Fruit fly (Drosophila melanogaster) whole organism, pupa: ENCODE data around the gene EndoGI.

Source experiments
- CG10348 ChIP-seq: fragments of 200-800 bp; sonication (Bioruptor generic); IDR thresholded peaks from 2 replicates; pipeline ENCODE4 v1.3.6; 2022; ENCODE audit warnings: missing biosample characterization, missing genetic modification characterization
- CG12605 ChIP-seq: fragments of 200-800 bp; sonication (Bioruptor generic); IDR thresholded peaks from 2 replicates; pipeline ENCODE4 v1.3.6; 2022; ENCODE audit warnings: missing biosample characterization, missing genetic modification characterization
- CG13204 ChIP-seq: fragments of 200-800 bp; sonication (Bioruptor generic); optimal IDR thresholded peaks from 2 replicates; lab custom pipeline; 2018; ENCODE audit warnings: missing biosample characterization, mild to moderate bottlenecking, missing genetic modification characterization, moderate library complexity
- CG14655 ChIP-seq: fragments of 200-800 bp; sonication (Bioruptor generic); optimal IDR thresholded peaks from 3 replicates; lab custom pipeline; 2017; ENCODE audit warnings: mild to moderate bottlenecking, missing biosample characterization, missing genetic modification reagents, missing genetic modification characterization
- CG15710 ChIP-seq: fragments of 200-800 bp; sonication (Bioruptor generic); optimal IDR thresholded peaks from 2 replicates; lab custom pipeline; 2018; ENCODE audit warnings: missing biosample characterization, mild to moderate bottlenecking, missing genetic modification characterization, moderate library complexity
- CG17806 ChIP-seq: fragments of 200-800 bp; sonication (Bioruptor generic); optimal IDR thresholded peaks from 2 replicates; lab custom pipeline; 2018; ENCODE audit warnings: missing biosample characterization, mild to moderate bottlenecking, missing genetic modification characterization, moderate library complexity
- CG32121 ChIP-seq: fragments of 200-800 bp; sonication (Bioruptor generic); IDR thresholded peaks from 2 replicates; pipeline ENCODE4 v1.3.6; 2022; ENCODE audit warnings: missing biosample characterization, missing genetic modification characterization
- CG34367 ChIP-seq: fragments of 200-800 bp; sonication (Bioruptor generic); optimal IDR thresholded peaks from 2 replicates; lab custom pipeline; 2018; ENCODE audit warnings: missing biosample characterization, mild to moderate bottlenecking, missing genetic modification characterization
- CG4496 ChIP-seq: fragments of 200-800 bp; sonication (Bioruptor generic); IDR thresholded peaks from 3 replicates; pipeline ENCODE4 v1.3.6; 2022; ENCODE audit warnings: missing biosample characterization, missing genetic modification characterization
- CG8159 ChIP-seq: fragments of 200-800 bp; sonication (Bioruptor generic); optimal IDR thresholded peaks from 3 replicates; lab custom pipeline; 2018; ENCODE audit warnings: missing biosample characterization, mild to moderate bottlenecking, missing genetic modification characterization, moderate library complexity
- CG8301 ChIP-seq: fragments of 200-800 bp; sonication (Bioruptor generic); optimal IDR thresholded peaks from 2 replicates; lab custom pipeline; 2018; ENCODE audit warnings: missing biosample characterization, mild to moderate bottlenecking, missing genetic modification characterization
- CG9948 ChIP-seq: fragments of 200-800 bp; sonication (Bioruptor generic); optimal IDR thresholded peaks from 2 replicates; lab custom pipeline; 2018; ENCODE audit warnings: missing biosample characterization, mild to moderate bottlenecking, missing genetic modification characterization, moderate library complexity
- D1 ChIP-seq: fragments of 200-800 bp; sonication (Bioruptor generic); optimal IDR thresholded peaks from 2 replicates; lab custom pipeline; 2018; ENCODE audit warnings: missing biosample characterization, mild to moderate bottlenecking, missing genetic modification characterization, moderate library complexity
- EcR ChIP-seq: fragments of 200-800 bp; sonication (Bioruptor generic); optimal IDR thresholded peaks from 3 replicates; lab custom pipeline; 2019; ENCODE audit warnings: missing biosample characterization, missing genetic modification characterization, mild to moderate bottlenecking, moderate library complexity, missing genetic modification reagents
- Ets98B ChIP-seq: fragments of 200-800 bp; sonication (Bioruptor generic); IDR thresholded peaks from 2 replicates; pipeline ENCODE4 v1.3.6; 2022; ENCODE audit warnings: missing biosample characterization, missing genetic modification characterization
- Pif1A ChIP-seq: fragments of 200-800 bp; sonication (Bioruptor generic); optimal IDR thresholded peaks from 3 replicates; lab custom pipeline; 2016; ENCODE audit warnings: missing biosample characterization, missing genetic modification characterization
- Pif1B ChIP-seq: fragments of 200-800 bp; sonication (Bioruptor generic); optimal IDR thresholded peaks from 3 replicates; lab custom pipeline; 2016; ENCODE audit warnings: missing biosample characterization, missing genetic modification characterization
- Snoo ChIP-seq: fragments of 200-800 bp; sonication (Bioruptor generic); optimal IDR thresholded peaks from 3 replicates; lab custom pipeline; 2017; ENCODE audit warnings: missing biosample characterization, mild to moderate bottlenecking, missing genetic modification characterization, inconsistent platforms
- fd96Ca ChIP-seq: fragments of 200-800 bp; sonication (Bioruptor generic); IDR thresholded peaks from 3 replicates; pipeline ENCODE4 v1.3.6; 2022; ENCODE audit warnings: missing biosample characterization, missing genetic modification characterization
- gl ChIP-seq: fragments of 200-800 bp; sonication (Bioruptor generic); optimal IDR thresholded peaks from 2 replicates; lab custom pipeline; 2018; ENCODE audit warnings: missing biosample characterization, mild to moderate bottlenecking, missing genetic modification characterization
- rn ChIP-seq: fragments of 200-800 bp; sonication (Bioruptor generic); IDR thresholded peaks from 2 replicates; pipeline ENCODE4 v1.3.6; 2022; ENCODE audit warnings: missing biosample characterization, missing genetic modification characterization

The EndoGI gene

dm6 chr2L:16281419-16282076 is 24.1 kb downstream of the EndoGI start:
- TF ChIP-seq CG8301 (peak; percentile 74), CG12605 (GFP tag; lab: Robert Waterston, UW) (no peak), gl (no peak), EcR (GFP tag; lab: Kevin White, UChicago) (no peak), Pif1B (GFP tag; lab: Kevin White, UChicago) (peak; percentile 4), CG15710 (tag; lab: Kevin White, UChicago) (peak; percentile 12), CG9948 (tag; lab: Kevin White, UChicago) (peak; percentile 61), CG17806 (tag; lab: Kevin White, UChicago) (peak; percentile 50), CG8159 (tag; lab: Kevin White, UChicago) (peak; percentile 54), CG14655 (GFP tag; lab: Kevin White, UChicago) (peak; percentile 81), CG34367 (tag; lab: Kevin White, UChicago) (peak; percentile 28), D1 (tag; lab: Kevin White, UChicago) (no peak), Ets98B (GFP tag; lab: Robert Waterston, UW) (peak; percentile 22; the same call in 1 of the 2 replicates), CG4496 (GFP tag; lab: Robert Waterston, UW) (peak; percentile 60; the same call in 2 of the 3 replicates)

- TF ChIP-seq fd96Ca (GFP tag; lab: Robert Waterston, UW) (0 out of 3 replicates have a peak, but pooled peaks have one; percentile 30), EcR (GFP tag; lab: Kevin White, UChicago) (peak; percentile 11), CG4496 (GFP tag; lab: Robert Waterston, UW) (0 out of 3 replicates have a peak, but pooled peaks have one; percentile 20), Ets98B (GFP tag; lab: Robert Waterston, UW) (0 out of 2 replicates have a peak, but pooled peaks have one; percentile 2), CG15710 (tag; lab: Kevin White, UChicago) (no peak)
These were observed 24.6 kb downstream of the EndoGI start for dm6 chr2L:16282077-16282471.

dm6 chr2L:16282856-16283255 is 25.4 kb downstream of the EndoGI start:
- TF ChIP-seq fd96Ca (GFP tag; lab: Robert Waterston, UW): peak; percentile 50; the same call in 1 of the 3 replicates
- peak; percentile 79 for TF ChIP-seq EcR (GFP tag; lab: Kevin White, UChicago)
- TF ChIP-seq CG15710 (tag; lab: Kevin White, UChicago): no peak
- 0 out of 2 replicates have a peak, but pooled peaks have one; percentile 22 for TF ChIP-seq CG12605 (GFP tag; lab: Robert Waterston, UW)
- TF ChIP-seq CG32121 (GFP tag; lab: Robert Waterston, UW): peak; percentile 36; the same call in 1 of the 2 replicates
- no peak for TF ChIP-seq CG34367 (tag; lab: Kevin White, UChicago)

- TF ChIP-seq rn (no peak), CG13204 (GFP tag; lab: Kevin White, UChicago) (peak; percentile 68), CG15710 (tag; lab: Kevin White, UChicago) (peak; percentile 52), D1 (tag; lab: Kevin White, UChicago) (peak; percentile 48), CG8301 (peak; percentile 65), Snoo (tag; lab: Kevin White, UChicago) (peak; percentile 70), EcR (GFP tag; lab: Kevin White, UChicago) (peak; percentile 60), CG9948 (tag; lab: Kevin White, UChicago) (peak; percentile 33), Ets98B (GFP tag; lab: Robert Waterston, UW) (no peak), CG8159 (tag; lab: Kevin White, UChicago) (peak; percentile 65), CG17806 (tag; lab: Kevin White, UChicago) (peak; percentile 34), CG34367 (tag; lab: Kevin White, UChicago) (peak; percentile 38), Pif1B (GFP tag; lab: Kevin White, UChicago) (peak; percentile 45), CG4496 (GFP tag; lab: Robert Waterston, UW) (no peak), CG32121 (GFP tag; lab: Robert Waterston, UW) (no peak), CG14655 (GFP tag; lab: Kevin White, UChicago) (peak; percentile 64), CG12605 (GFP tag; lab: Robert Waterston, UW) (no peak), Pif1A (GFP tag; lab: Kevin White, UChicago) (peak; percentile 65), CG10348 (GFP tag; lab: Robert Waterston, UW) (no peak), fd96Ca (GFP tag; lab: Robert Waterston, UW) (no peak), gl (peak; percentile 30)
These were observed 27.1 kb downstream of the EndoGI start for dm6 chr2L:16284306-16285299.

dm6 chr2L:16285692-16286359 is 28.3 kb downstream of the EndoGI start:
- TF ChIP-seq CG13204 (GFP tag; lab: Kevin White, UChicago): peak; percentile 39
- TF ChIP-seq CG32121 (GFP tag; lab: Robert Waterston, UW): no peak
- TF ChIP-seq Pif1A (GFP tag; lab: Kevin White, UChicago): peak; percentile 77
- peak; percentile 84 for TF ChIP-seq CG15710 (tag; lab: Kevin White, UChicago)
- peak; percentile 86 for TF ChIP-seq Snoo (tag; lab: Kevin White, UChicago)
- no peak for TF ChIP-seq fd96Ca (GFP tag; lab: Robert Waterston, UW)
- peak; percentile 86 for TF ChIP-seq CG14655 (GFP tag; lab: Kevin White, UChicago)
- no peak for TF ChIP-seq CG12605 (GFP tag; lab: Robert Waterston, UW)
- TF ChIP-seq CG10348 (GFP tag; lab: Robert Waterston, UW): no peak
- peak; percentile 90 for TF ChIP-seq CG8159 (tag; lab: Kevin White, UChicago)
- TF ChIP-seq CG9948 (tag; lab: Kevin White, UChicago): peak; percentile 87
- TF ChIP-seq CG17806 (tag; lab: Kevin White, UChicago): peak; percentile 92
- peak; percentile 22 for TF ChIP-seq D1 (tag; lab: Kevin White, UChicago)
- peak; percentile 87 for TF ChIP-seq Pif1B (GFP tag; lab: Kevin White, UChicago)
- TF ChIP-seq CG8301: peak; percentile 83
- TF ChIP-seq EcR (GFP tag; lab: Kevin White, UChicago): no peak
- TF ChIP-seq CG34367 (tag; lab: Kevin White, UChicago): peak; percentile 83
- TF ChIP-seq CG4496 (GFP tag; lab: Robert Waterston, UW): no peak
- peak; percentile 70 for TF ChIP-seq gl
- TF ChIP-seq, all 21 proteins: peak for 13
